Worm (Caenorhabditis elegans) whole organism, late embryonic: ENCODE results near the gene parn-1.

ENCODE experiments used
- F13H6.1 ChIP-seq: sonication (generic microtip); optimal IDR thresholded peaks from 2 replicates; lab custom pipeline; 2016; ENCODE audit warnings: missing genetic modification characterization, missing compliant biosample characterization
- K02D7.2 ChIP-seq: sonication (generic microtip); optimal IDR thresholded peaks from 2 replicates; lab custom pipeline; 2017; ENCODE audit warnings: mild to moderate bottlenecking, missing genetic modification characterization, missing compliant biosample characterization
- T23F11.4 ChIP-seq: fragments of 200-800 bp; sonication (Bioruptor generic); optimal IDR thresholded peaks from 2 replicates; lab custom pipeline; 2018; ENCODE audit warnings: mild to moderate bottlenecking, missing genetic modification characterization, missing compliant biosample characterization
- Y22D7AL.16 ChIP-seq: sonication (generic microtip); optimal IDR thresholded peaks from 2 replicates; lab custom pipeline; 2016; ENCODE audit warnings: missing genetic modification characterization, missing compliant biosample characterization
- ceh-14 ChIP-seq: sonication (generic microtip); optimal IDR thresholded peaks from 2 replicates; lab custom pipeline; 2016; ENCODE audit warnings: missing genotype, missing genetic modification characterization, missing compliant biosample characterization
- ceh-18 ChIP-seq: sonication (generic microtip); optimal IDR thresholded peaks from 2 replicates; lab custom pipeline; 2016; ENCODE audit warnings: missing genetic modification characterization, missing compliant biosample characterization
- ceh-19 ChIP-seq: fragments of 200-800 bp; sonication (Bioruptor generic); optimal IDR thresholded peaks from 2 replicates; lab custom pipeline; 2018; ENCODE audit warnings: mild to moderate bottlenecking, missing genetic modification characterization, missing compliant biosample characterization
- ceh-22 ChIP-seq: sonication (generic microtip); optimal IDR thresholded peaks from 2 replicates; lab custom pipeline; 2017; ENCODE audit warnings: missing biosample characterization, missing genetic modification characterization
- ceh-31 ChIP-seq: sonication (generic microtip); optimal IDR thresholded peaks from 2 replicates; lab custom pipeline; 2016; ENCODE audit warnings: missing genetic modification characterization, missing compliant biosample characterization
- ceh-34 ChIP-seq: sonication (generic microtip); optimal IDR thresholded peaks from 2 replicates; lab custom pipeline; 2016; ENCODE audit warnings: mild to moderate bottlenecking, missing genetic modification characterization, missing compliant biosample characterization
- ceh-9 ChIP-seq: sonication (generic microtip); optimal IDR thresholded peaks from 2 replicates; lab custom pipeline; 2016; ENCODE audit warnings: mild to moderate bottlenecking, missing genetic modification characterization, inconsistent platforms, missing compliant biosample characterization
- che-1 ChIP-seq: sonication (generic microtip); optimal IDR thresholded peaks from 2 replicates; lab custom pipeline; 2016; ENCODE audit warnings: mild to moderate bottlenecking, missing genetic modification characterization, missing compliant biosample characterization
- dve-1 ChIP-seq: sonication (generic microtip); optimal IDR thresholded peaks from 2 replicates; lab custom pipeline; 2017; ENCODE audit warnings: antibody characterized with exemption, mild to moderate bottlenecking, missing genetic modification characterization, missing compliant biosample characterization
- elt-2 ChIP-seq: sonication (generic microtip); optimal IDR thresholded peaks from 2 replicates; lab custom pipeline; 2016; ENCODE audit warnings: missing genetic modification reagents, missing genetic modification characterization, missing compliant biosample characterization
- elt-4 ChIP-seq: sonication (generic microtip); optimal IDR thresholded peaks from 2 replicates; lab custom pipeline; 2016; ENCODE audit warnings: missing genetic modification characterization, missing compliant biosample characterization
- fax-1 ChIP-seq: sonication (generic microtip); optimal IDR thresholded peaks from 2 replicates; lab custom pipeline; 2016; ENCODE audit warnings: missing genotype, missing genetic modification characterization, missing compliant biosample characterization
- fkh-10 ChIP-seq: fragments of 150-350 bp; optimal IDR thresholded peaks from 2 replicates; lab custom pipeline; 2014; ENCODE audit warnings: missing biosample characterization, missing genetic modification reagents, missing genetic modification characterization
- fkh-6 ChIP-seq: sonication (generic microtip); optimal IDR thresholded peaks from 2 replicates; lab custom pipeline; 2016; ENCODE audit warnings: missing genetic modification characterization, missing compliant biosample characterization
- hlh-15 ChIP-seq: sonication (generic microtip); optimal IDR thresholded peaks from 2 replicates; lab custom pipeline; 2016; ENCODE audit warnings: missing genetic modification characterization, missing compliant biosample characterization
- madf-2 ChIP-seq: sonication (generic microtip); optimal IDR thresholded peaks from 2 replicates; lab custom pipeline; 2017; ENCODE audit warnings: missing genetic modification characterization, missing compliant biosample characterization
- mec-3 ChIP-seq: sonication (generic microtip); optimal IDR thresholded peaks from 2 replicates; lab custom pipeline; 2016; ENCODE audit warnings: borderline replicate concordance, missing genetic modification characterization, missing compliant biosample characterization
- nfya-1 ChIP-seq: sonication (generic microtip); optimal IDR thresholded peaks from 2 replicates; lab custom pipeline; 2017; ENCODE audit warnings: missing genetic modification characterization, mild to moderate bottlenecking, missing compliant biosample characterization, antibody characterized with exemption, moderate library complexity
- nhr-232 ChIP-seq: sonication (generic microtip); optimal IDR thresholded peaks from 2 replicates; lab custom pipeline; 2016; ENCODE audit warnings: missing genetic modification characterization, missing compliant biosample characterization
- pag-3 ChIP-seq: sonication (generic microtip); optimal IDR thresholded peaks from 2 replicates; lab custom pipeline; 2016; ENCODE audit warnings: missing compliant biosample characterization, missing genetic modification characterization, borderline replicate concordance
- pax-1 ChIP-seq: fragments of 150-350 bp; optimal IDR thresholded peaks from 2 replicates; lab custom pipeline; 2014; ENCODE audit warnings: missing biosample characterization, missing genetic modification characterization
- pha-2 ChIP-seq: sonication (generic microtip); optimal IDR thresholded peaks from 2 replicates; lab custom pipeline; 2017; ENCODE audit warnings: mild to moderate bottlenecking, missing genetic modification characterization, missing compliant biosample characterization
- pqm-1 ChIP-seq: sonication (generic microtip); optimal IDR thresholded peaks from 2 replicates; lab custom pipeline; 2016; ENCODE audit warnings: missing genetic modification characterization, missing compliant biosample characterization
- rnt-1 ChIP-seq: sonication (generic microtip); optimal IDR thresholded peaks from 2 replicates; lab custom pipeline; 2016; ENCODE audit warnings: missing genetic modification characterization, missing compliant biosample characterization
- syd-9 ChIP-seq: sonication (generic microtip); optimal IDR thresholded peaks from 2 replicates; lab custom pipeline; 2016; ENCODE audit warnings: mild to moderate bottlenecking, missing genetic modification characterization, moderate library complexity, missing compliant biosample characterization
- tbx-2 ChIP-seq: sonication (generic microtip); optimal IDR thresholded peaks from 2 replicates; lab custom pipeline; 2016; ENCODE audit warnings: missing genetic modification characterization, missing compliant biosample characterization
- ttx-3 ChIP-seq: sonication (generic microtip); optimal IDR thresholded peaks from 2 replicates; lab custom pipeline; 2016; ENCODE audit warnings: missing genetic modification reagents, missing genetic modification characterization, missing compliant biosample characterization
- unc-42 ChIP-seq: sonication (generic microtip); optimal IDR thresholded peaks from 2 replicates; lab custom pipeline; 2016; ENCODE audit warnings: missing genotype, missing genetic modification characterization, missing compliant biosample characterization
- unc-55 ChIP-seq: sonication (generic microtip); optimal IDR thresholded peaks from 2 replicates; lab custom pipeline; 2017; ENCODE audit warnings: missing biosample characterization, missing genetic modification reagents, missing genetic modification characterization
- unc-86 ChIP-seq: sonication (generic microtip); optimal IDR thresholded peaks from 2 replicates; lab custom pipeline; 2016; ENCODE audit warnings: missing genetic modification characterization, missing compliant biosample characterization
- zip-5 ChIP-seq: sonication (generic microtip); optimal IDR thresholded peaks from 2 replicates; lab custom pipeline; 2016; ENCODE audit warnings: missing genetic modification characterization, missing compliant biosample characterization

parn-1 gene

ce11 chrV:12728062-12728665 lies 33.1 kb upstream of the parn-1 start, which contains the start of the genes rpl-28 and mrpl-49:
TSS of gene rpl-28 (minus strand) at chrV:12728112.
TSS of gene mrpl-49 (plus strand) at chrV:12728631.
- TF ChIP-seq tbx-2 (peak; percentile 16), dve-1 (tag; lab: Kevin White, UChicago) (peak; percentile 63), ceh-34 (tag; lab: Kevin White, UChicago) (peak; percentile 16), fkh-6 (tag; lab: Kevin White, UChicago) (no peak), unc-86 (peak; percentile 4), zip-5 (tag; lab: Kevin White, UChicago) (no peak), elt-4 (tag; lab: Kevin White, UChicago) (no peak), elt-2 (peak; percentile 36), unc-42 (tag; lab: Kevin White, UChicago) (peak; percentile 84), ceh-18 (tag; lab: Kevin White, UChicago) (peak; percentile 17), hlh-15 (tag; lab: Kevin White, UChicago) (no peak), ceh-22 (tag; lab: Kevin White, UChicago) (no peak), ttx-3 (tag; lab: Kevin White, UChicago) (peak; percentile 5), ceh-31 (tag; lab: Kevin White, UChicago) (peak; percentile 58), nfya-1 (tag; lab: Kevin White, UChicago) (peak; percentile 76), ceh-14 (tag; lab: Kevin White, UChicago) (peak; percentile 3)
- TF ChIP-seq, all 69 proteins: peak for 11

- TF ChIP-seq ceh-19 (GFP tag; lab: Kevin White, UChicago) (no peak), ceh-34 (tag; lab: Kevin White, UChicago) (no peak), dve-1 (tag; lab: Kevin White, UChicago) (no peak), T23F11.4 (GFP tag; lab: Kevin White, UChicago) (no peak), ttx-3 (tag; lab: Kevin White, UChicago) (no peak), ceh-31 (tag; lab: Kevin White, UChicago) (no peak), pag-3 (tag; lab: Kevin White, UChicago) (no peak), rnt-1 (tag; lab: Kevin White, UChicago) (no peak), elt-2 (no peak), che-1 (no peak)
These were observed 32.1 kb upstream of the parn-1 start, which contains the start of gene R11D1.13 for ce11 chrV:12727104-12727637. TSS of gene R11D1.13 (plus strand) at chrV:12727154.

- TF ChIP-seq ceh-19 (GFP tag; lab: Kevin White, UChicago) (no peak), pag-3 (tag; lab: Kevin White, UChicago) (no peak), madf-2 (tag; lab: Kevin White, UChicago) (no peak), mec-3 (tag; lab: Kevin White, UChicago) (no peak), unc-55 (GFP tag; lab: Kevin White, UChicago) (no peak), unc-42 (tag; lab: Kevin White, UChicago) (no peak), Y22D7AL.16 (tag; lab: Kevin White, UChicago) (no peak), pqm-1 (tag; lab: Kevin White, UChicago) (no peak), fax-1 (no peak), F13H6.1 (tag; lab: Kevin White, UChicago) (no peak), ttx-3 (tag; lab: Kevin White, UChicago) (no peak), K02D7.2 (tag; lab: Kevin White, UChicago) (no peak), fkh-6 (tag; lab: Kevin White, UChicago) (no peak), rnt-1 (tag; lab: Kevin White, UChicago) (no peak), pha-2 (tag; lab: Kevin White, UChicago) (no peak), nfya-1 (tag; lab: Kevin White, UChicago) (no peak)
These were observed 30.8 kb upstream of the parn-1 start, which contains the start of gene R11D1.12 for ce11 chrV:12725893-12726292. TSS of gene R11D1.12 (minus strand) at chrV:12725993.

ce11 chrV:12719713-12720112 lies 24.7 kb upstream of the parn-1 start, which contains the start of gene R11D1.7:
TSS of gene R11D1.7 (plus strand) at chrV:12720013.
- TF ChIP-seq F13H6.1 (tag; lab: Kevin White, UChicago) (no peak), syd-9 (no peak), dve-1 (tag; lab: Kevin White, UChicago) (no peak), nhr-232 (no peak), ceh-19 (GFP tag; lab: Kevin White, UChicago) (no peak), pax-1 (tag; lab: Kevin White, UChicago) (no peak), ceh-18 (tag; lab: Kevin White, UChicago) (no peak), ceh-9 (tag; lab: Kevin White, UChicago) (no peak), fkh-10 (GFP tag; lab: Kevin White, UChicago) (no peak)
